Worm (Caenorhabditis elegans): ENCODE measurements around the gene srh-46.

DNA sequence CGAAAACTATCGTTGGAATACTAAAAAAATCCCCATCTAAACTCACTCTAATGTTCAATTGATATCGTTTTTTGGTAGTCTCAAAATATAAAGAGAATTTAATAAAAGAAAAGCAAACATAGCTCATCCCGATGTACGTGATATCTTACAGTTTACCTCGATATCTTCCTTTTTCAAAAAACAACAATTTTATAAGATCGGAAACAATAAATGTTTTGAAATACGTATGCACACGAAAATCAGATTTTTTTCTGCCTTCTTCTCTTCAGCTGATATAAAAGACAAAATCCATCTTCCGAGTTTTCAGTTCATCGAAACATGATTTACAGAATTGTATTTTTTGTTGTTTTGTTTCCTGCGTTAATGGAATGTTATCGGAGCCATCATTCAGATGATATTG lies 31.6 kb downstream of the srh-46 start, which contains the start of gene clec-222:
- TF ChIP-seq klf-2 (GFP tag; conservative IDR thresholded peaks at IDR 0.05) (no peak), flt-1 (GFP tag; IDR thresholded peaks at IDR 0.05) (no peak), cog-1 (tag; optimal IDR thresholded peaks at IDR 0.05) (no peak), ztf-29 (GFP tag; IDR thresholded peaks at IDR 0.05) (no peak), med-1 (GFP tag; optimal IDR thresholded peaks at IDR 0.05; ENCODE audit: insufficient read depth) (no peak), ztf-23 (GFP tag; IDR thresholded peaks at IDR 0.05) (no peak), tab-1 (GFP tag; IDR thresholded peaks at IDR 0.05) (no peak), T22C8.4 (GFP tag; IDR thresholded peaks at IDR 0.05) (no peak)
